Fruit fly (Drosophila melanogaster) whole organism: ENCODE results near the gene CG8112.

Experiments
- Dll ChIP-seq: fragments of >200 bp; optimal IDR thresholded peaks from 2 replicates; lab custom pipeline; 2017
- EcR ChIP-seq, 2 experiments: fragments of >200 bp; optimal IDR thresholded peaks; 2 replicates each; lab custom pipeline; 2017; ENCODE audit warnings: missing biosample characterization in 2 of 2, missing genetic modification characterization in 2 of 2, missing genetic modification reagents in 2 of 2
- pan ChIP-seq: fragments of >200 bp; optimal IDR thresholded peaks from 2 replicates; lab custom pipeline; 2017
- psq ChIP-seq: fragments of >200 bp; optimal IDR thresholded peaks from 2 replicates; lab custom pipeline; 2017
- usp ChIP-seq: fragments of >200 bp; optimal IDR thresholded peaks from 2 replicates; lab custom pipeline; 2017; ENCODE audit warnings: missing biosample characterization, missing genetic modification characterization, mixed read lengths

DNA sequence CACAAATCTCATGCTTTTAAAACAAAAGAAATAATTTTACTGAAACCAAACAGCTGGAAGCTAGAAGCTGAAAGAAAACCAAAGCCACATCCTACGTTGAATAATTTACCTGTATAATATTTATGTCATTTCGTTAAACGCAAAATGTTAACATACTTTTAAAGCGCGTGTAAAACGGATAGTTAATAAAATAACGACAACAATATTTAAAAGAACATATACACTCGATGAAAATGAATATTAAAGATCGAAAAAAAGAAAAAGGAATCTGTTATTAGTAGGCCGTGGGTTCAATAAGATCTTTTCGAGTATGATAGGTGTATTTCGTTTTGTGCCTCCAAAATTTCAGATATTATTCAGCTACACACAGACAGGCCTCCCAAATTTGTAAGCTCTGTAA is 8.3 kb downstream of the CG8112 start, which contains the start of gene CG8136:
- TF ChIP-seq pan = no peak
- no peak for TF ChIP-seq usp (GFP tag; lab: Kevin White, UChicago)
- TF ChIP-seq psq (lab: Kevin White, UChicago) = no peak
- no peak for TF ChIP-seq EcR (GFP tag; optimal IDR thresholded peaks at IDR 0.05; lab: Kevin White, UChicago)
- no peak for TF ChIP-seq Dll (lab: Kevin White, UChicago)
